Fruit fly (Drosophila melanogaster) ovary, adult (tissue): ENCODE measurements around the gene Tsp29Fb.

Experiments
- CG17801 ChIP-seq: fragments of 200-800 bp; optimal IDR thresholded peaks from 2 replicates; lab custom pipeline; 2019; ENCODE audit warnings: missing biosample characterization, mild to moderate bottlenecking, missing genetic modification characterization, moderate library complexity; ENCODE audit not compliant: partially characterized antibody

Tsp29Fb gene

DNA sequence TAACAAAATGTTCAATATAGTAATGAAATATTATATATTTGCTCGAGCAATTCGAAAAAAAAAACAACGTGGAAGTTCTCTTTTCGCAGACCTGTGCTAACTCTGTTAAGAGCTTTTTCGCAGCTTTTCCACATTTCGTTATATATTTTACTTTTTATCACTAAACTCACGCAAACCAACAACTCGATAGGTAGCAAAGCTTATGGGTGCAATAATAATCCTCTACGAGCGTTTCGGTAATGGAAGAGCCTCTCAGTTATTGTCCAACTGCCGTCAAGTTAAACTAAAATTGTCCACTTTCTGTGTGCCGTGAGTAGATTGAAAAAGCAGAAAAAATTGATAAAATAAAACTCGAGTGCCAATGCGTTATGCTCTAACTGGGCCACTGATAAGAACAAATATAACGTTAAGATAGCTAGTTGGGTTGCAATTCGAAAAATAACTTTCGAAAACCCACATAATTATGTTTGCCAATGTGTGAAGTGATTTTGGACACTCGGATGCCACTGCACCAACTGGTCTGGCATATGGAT lies 3.4 kb upstream of the Tsp29Fb start, which contains the start of gene Tsp29Fa:
Gene Tsp29Fa, plus strand, starts transcription at position 253 of the 533 bp plus-strand sequence.
- TF ChIP-seq CG17801 (GFP tag; lab: Kevin White, UChicago), result no peak

dm6 chr2L:8937837-8938413 lies 735 bp downstream of the Tsp29Fb start:
- peak; percentile 34 for TF ChIP-seq CG17801 (GFP tag; lab: Kevin White, UChicago)

dm6 chr2L:8940680-8941079 lies 3.5 kb downstream of the Tsp29Fb start:
- no peak for TF ChIP-seq CG17801 (GFP tag; lab: Kevin White, UChicago)

DNA sequence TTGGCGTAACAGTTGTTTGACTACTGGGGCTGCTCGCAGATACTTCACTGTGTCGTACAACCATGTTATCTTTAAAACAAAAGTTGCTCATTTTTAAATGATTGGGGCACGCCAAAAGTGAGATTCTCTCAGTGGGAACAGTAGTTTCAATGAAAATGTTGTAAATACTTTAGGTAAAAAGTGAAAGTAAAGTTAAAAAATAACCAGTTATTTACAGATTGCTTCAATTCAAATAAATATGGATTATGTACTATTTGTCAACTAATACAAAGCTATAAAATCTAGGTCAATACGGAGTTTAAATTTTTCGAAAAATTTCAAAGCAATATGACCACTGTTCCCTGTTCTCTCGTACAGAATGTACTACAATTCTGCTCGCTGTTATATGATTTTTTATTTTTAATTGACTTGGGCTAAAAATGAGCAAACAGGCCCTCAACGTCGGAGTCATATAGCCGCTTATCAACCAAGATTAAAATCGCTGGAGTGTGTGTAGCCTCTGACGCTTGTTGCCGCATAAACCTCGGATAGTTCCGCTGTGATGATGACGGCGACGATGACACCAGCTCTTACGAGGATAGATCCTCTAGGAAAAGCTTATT lies 4.6 kb downstream of the Tsp29Fb start, which contains the start of gene Argl:
Gene Argl, minus strand, starts transcription at position 370 of the 602 bp plus-strand sequence.
- no peak for TF ChIP-seq CG17801 (GFP tag; lab: Kevin White, UChicago)

- TF ChIP-seq CG17801 (GFP tag; lab: Kevin White, UChicago), result peak; percentile 38
These were observed 5.9 kb downstream of the Tsp29Fb start, which contains the start of gene CG9515 for dm6 chr2L:8943110-8943509. TSS of gene CG9515 (minus strand) at chr2L:8943257.

- no peak for TF ChIP-seq CG17801 (GFP tag; lab: Kevin White, UChicago)
These were observed 9.6 kb downstream of the Tsp29Fb start, which contains the start of gene CG46397 for dm6 chr2L:8946718-8947316. TSS of gene CG46397 (plus strand) at chr2L:8947266.

dm6 chr2L:8947989-8948388 lies 10.8 kb downstream of the Tsp29Fb start:
- TF ChIP-seq CG17801 (GFP tag; lab: Kevin White, UChicago), result peak; percentile 28

DNA sequence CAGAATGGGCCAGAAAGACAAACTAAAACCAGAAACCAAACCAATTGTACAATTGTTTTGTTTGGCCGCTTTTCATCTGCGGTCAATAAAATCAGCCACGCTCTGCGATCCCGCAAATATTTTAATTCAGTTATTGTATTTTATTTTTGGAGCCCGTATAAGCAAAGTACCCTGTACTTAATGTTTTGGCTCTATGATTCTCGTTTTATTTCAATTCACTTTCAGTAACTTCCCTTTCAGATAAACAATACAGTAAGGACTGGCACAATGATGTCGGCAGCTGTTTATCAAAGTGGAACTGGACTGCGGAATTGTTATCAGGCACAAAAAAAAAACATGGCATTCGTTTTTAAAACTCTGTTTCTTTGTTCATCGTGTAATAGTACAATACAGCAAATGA lies 11.5 kb downstream of the Tsp29Fb start:
- TF ChIP-seq CG17801 (GFP tag; lab: Kevin White, UChicago), result no peak

DNA sequence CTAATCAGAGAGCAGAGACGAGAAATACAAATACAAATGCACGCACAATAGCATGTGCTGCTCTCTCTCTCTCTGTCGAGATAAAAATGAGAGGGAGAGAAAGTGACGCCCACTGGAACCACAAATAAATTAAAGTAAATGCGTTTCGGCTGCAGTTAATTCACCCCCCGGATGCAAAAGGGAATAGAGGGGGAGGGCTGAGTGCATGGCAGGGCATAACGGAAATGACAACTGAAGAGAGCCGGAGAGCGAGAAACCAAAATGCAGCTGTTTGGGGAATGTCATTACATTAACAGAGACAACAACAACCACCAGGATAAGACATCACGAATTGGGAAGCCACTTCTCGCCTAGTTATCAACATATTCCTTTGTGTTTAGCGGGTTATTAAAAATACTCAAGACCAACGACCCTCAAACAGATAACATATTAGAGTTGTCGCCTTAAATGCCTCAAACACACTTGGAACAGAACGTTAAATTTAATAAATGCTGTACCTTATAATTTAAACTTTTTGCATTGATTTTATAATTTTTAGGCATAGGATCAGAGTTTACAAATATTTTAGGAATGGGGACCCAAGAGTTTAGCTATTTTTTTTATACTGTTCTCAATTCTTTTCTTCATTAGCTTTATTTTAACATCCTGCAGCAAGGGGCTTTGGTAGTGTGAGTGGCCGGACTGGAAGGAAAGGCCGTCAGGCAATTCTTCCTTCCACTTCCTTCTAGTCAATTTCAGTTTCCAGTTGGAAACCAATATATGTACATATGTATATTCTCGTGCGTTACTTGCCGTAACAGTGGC lies 12.9 kb downstream of the Tsp29Fb start:
- no peak for TF ChIP-seq CG17801 (GFP tag; lab: Kevin White, UChicago)

dm6 chr2L:8951184-8951934 lies 14.2 kb downstream of the Tsp29Fb start, which contains the start of gene C1GalTA:
TSS of gene C1GalTA (minus strand) at chr2L:8951216.
- peak; percentile 99 for TF ChIP-seq CG17801 (GFP tag; lab: Kevin White, UChicago)

DNA sequence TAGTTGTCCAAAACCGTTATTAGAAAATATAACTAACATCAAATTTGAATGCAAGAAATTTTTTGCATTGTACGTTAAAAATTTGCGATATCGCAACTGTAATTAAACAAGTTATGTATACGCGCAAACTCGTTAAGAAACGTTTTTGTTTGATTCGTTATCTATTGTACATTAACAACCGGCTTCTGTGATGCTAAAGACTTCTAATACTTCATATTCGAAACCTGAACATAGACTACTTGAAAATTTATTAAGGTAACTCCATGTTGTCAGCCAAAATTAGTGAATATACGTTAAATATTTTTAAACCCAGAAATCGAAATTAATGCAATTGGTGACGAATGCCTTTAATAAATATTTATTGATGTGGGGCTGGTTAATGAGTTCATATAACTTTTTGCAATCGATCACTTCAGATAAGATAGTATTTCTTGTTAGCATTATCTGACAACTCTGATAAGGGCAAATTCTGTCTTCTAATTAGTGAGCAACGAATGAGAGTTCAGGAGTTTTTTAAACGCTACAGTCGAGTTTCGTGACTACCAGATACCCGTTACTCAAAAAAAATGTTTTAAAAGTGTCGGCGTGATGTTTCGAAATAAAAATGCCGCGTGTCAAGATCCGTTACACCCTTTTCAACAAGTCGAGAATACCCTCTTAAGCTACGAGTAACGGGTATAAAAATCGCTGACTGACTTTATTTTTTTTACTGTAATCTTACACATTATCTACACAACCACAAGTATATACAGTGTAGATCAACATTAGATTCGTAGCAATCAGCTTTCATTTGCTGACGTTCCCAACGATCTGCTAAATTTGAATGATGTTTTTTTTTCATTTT lies 15.2 kb downstream of the Tsp29Fb start:
- TF ChIP-seq CG17801 (GFP tag; lab: Kevin White, UChicago), result no peak

DNA sequence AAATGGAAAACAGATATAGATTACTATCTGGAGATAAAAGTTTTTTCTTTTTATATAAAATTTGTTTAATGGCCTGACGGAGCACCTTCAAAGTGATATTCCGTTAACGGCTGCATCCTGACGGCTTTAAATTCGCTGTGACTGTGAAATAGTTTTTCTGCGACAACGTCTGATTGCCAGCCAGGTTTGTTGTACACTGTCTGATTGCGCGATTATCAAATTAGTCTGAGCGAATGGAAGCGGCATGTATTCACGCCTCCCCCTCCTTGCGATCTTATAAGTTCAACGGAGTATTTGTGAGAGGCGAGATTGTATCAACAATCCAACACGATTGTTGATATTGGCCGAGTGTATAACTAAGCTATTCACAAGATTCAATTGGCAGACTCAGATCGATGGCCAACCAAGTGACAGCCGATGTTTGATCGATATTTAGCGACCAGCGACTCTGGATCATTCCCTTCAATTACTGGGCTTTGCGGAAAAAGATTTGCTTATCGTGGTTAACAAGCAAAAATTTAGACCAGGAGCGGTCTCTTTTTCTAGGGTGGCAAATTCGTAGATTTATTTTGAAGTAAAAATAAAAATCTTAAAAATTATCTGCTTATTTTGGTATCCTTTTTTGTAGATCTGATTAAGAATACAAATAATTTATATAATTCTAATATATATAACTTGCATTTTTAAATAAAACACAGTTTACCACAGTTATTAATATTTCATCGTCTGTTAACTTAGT lies 18.6 kb downstream of the Tsp29Fb start:
- no peak for TF ChIP-seq CG17801 (GFP tag; lab: Kevin White, UChicago)
